Worm (Caenorhabditis elegans) whole organism, early embryonic: ENCODE data around the gene sdz-26.

Source experiments
- B0310.2 ChIP-seq: sonication (generic microtip); optimal IDR thresholded peaks from 2 replicates; lab custom pipeline; 2016; ENCODE audit warnings: mild to moderate bottlenecking, missing genetic modification characterization, missing compliant biosample characterization
- F13C5.2 ChIP-seq: sonication (generic microtip); optimal IDR thresholded peaks from 2 replicates; lab custom pipeline; 2017; ENCODE audit warnings: mild to moderate bottlenecking, missing genetic modification characterization, inconsistent platforms, missing compliant biosample characterization
- aly-1 ChIP-seq: sonication (generic microtip); optimal IDR thresholded peaks from 2 replicates; lab custom pipeline; 2016; ENCODE audit warnings: missing genetic modification characterization, missing compliant biosample characterization
- ama-1 ChIP-seq: fragments of 150-350 bp; optimal IDR thresholded peaks from 2 replicates; lab custom pipeline; 2014
- ceh-13 ChIP-seq: fragments of 200-800 bp; sonication (Bioruptor generic); optimal IDR thresholded peaks from 2 replicates; lab custom pipeline; 2018; ENCODE audit warnings: mild to moderate bottlenecking, missing genetic modification characterization, missing compliant biosample characterization
- ceh-36 ChIP-seq: sonication (generic microtip); optimal IDR thresholded peaks from 2 replicates; lab custom pipeline; 2016; ENCODE audit warnings: missing genetic modification characterization, inconsistent platforms, missing compliant biosample characterization
- ets-7 ChIP-seq: sonication (generic microtip); optimal IDR thresholded peaks from 2 replicates; lab custom pipeline; 2016; ENCODE audit warnings: missing genotype, missing genetic modification characterization, missing compliant biosample characterization
- flt-1 ChIP-seq: fragments of 200-800 bp; sonication (Bioruptor generic); IDR thresholded peaks from 2 replicates; pipeline ENCODE4 v1.3.6; 2022; ENCODE audit warnings: missing genetic modification characterization, missing compliant biosample characterization
- hmbx-1 ChIP-seq: sonication (generic microtip); optimal IDR thresholded peaks from 2 replicates; lab custom pipeline; 2016; ENCODE audit warnings: mild to moderate bottlenecking, missing genetic modification characterization, missing compliant biosample characterization
- hmg-4 ChIP-seq: fragments of 200-800 bp; sonication (Bioruptor generic); optimal IDR thresholded peaks from 2 replicates; lab custom pipeline; 2018; ENCODE audit warnings: mild to moderate bottlenecking, missing genetic modification characterization, missing compliant biosample characterization
- hnd-1 ChIP-seq: sonication (generic microtip); optimal IDR thresholded peaks from 2 replicates; lab custom pipeline; 2016; ENCODE audit warnings: missing genetic modification characterization, missing compliant biosample characterization
- pes-1 ChIP-seq: fragments of 200-800 bp; sonication (Bioruptor generic); IDR thresholded peaks from 2 replicates; pipeline ENCODE4 v1.3.6; 2022; ENCODE audit warnings: missing genetic modification reagents, missing genetic modification characterization, missing compliant biosample characterization
- scrt-1 ChIP-seq: fragments of 200-800 bp; sonication (Bioruptor generic); IDR thresholded peaks from 2 replicates; pipeline ENCODE4 v1.3.6; 2022; ENCODE audit warnings: missing genetic modification characterization, missing compliant biosample characterization
- sea-1 ChIP-seq: fragments of 200-800 bp; sonication (Bioruptor generic); conservative IDR thresholded peaks from 2 replicates; pipeline ENCODE4 v1.3.6; 2022; ENCODE audit warnings: missing genetic modification characterization, missing compliant biosample characterization
- tbx-11 ChIP-seq: fragments of 200-800 bp; sonication (Bioruptor generic); IDR thresholded peaks from 2 replicates; pipeline ENCODE4 v1.3.6; 2022; ENCODE audit warnings: missing genetic modification characterization, missing compliant biosample characterization
- tbx-37 ChIP-seq: fragments of 200-800 bp; sonication (Bioruptor generic); conservative IDR thresholded peaks from 2 replicates; pipeline ENCODE4 v1.3.6; 2022; ENCODE audit warnings: missing genetic modification reagents, missing genetic modification characterization, missing compliant biosample characterization
- tra-4 ChIP-seq: sonication (generic microtip); optimal IDR thresholded peaks from 2 replicates; lab custom pipeline; 2017; ENCODE audit warnings: missing genetic modification characterization, missing compliant biosample characterization

Gene sdz-26

DNA sequence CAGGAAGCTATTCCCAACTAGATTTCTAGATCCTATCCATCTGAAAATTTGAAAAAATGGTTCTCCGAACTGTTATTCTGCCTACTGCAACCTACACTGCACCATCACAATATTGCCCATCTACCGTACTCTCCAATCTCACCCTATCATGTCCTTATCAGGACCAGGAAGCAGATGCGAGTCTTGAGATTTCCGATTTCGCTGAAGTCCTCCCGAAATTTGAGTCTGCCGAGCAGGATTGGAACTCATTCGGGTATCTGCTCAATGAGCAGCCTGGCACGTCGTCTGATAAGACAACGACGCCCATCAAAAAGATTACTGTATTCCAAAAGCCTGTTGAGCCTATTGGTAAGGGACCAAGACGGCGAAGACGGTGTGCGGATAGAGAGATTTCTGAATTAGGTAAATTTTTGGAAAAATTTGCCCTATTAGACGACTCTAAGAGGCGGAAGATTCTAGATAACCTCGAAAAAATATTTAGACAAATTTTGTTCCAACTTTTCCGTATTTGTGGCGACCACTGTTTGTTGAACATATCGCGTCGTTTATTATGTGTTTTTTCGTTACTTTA is 24.0 kb downstream of the sdz-26 start:
- TF ChIP-seq sea-1 (GFP tag; lab: Robert Waterston, UW) (peak; percentile 15; the same call in 1 of the 2 replicates), tra-4 (tag; lab: Kevin White, UChicago) (no peak), ceh-36 (tag; lab: Kevin White, UChicago) (peak; percentile 44), hmg-4 (GFP tag; lab: Kevin White, UChicago) (peak; percentile 59), ama-1 (peak; percentile 98), F13C5.2 (tag; lab: Kevin White, UChicago) (no peak), aly-1 (tag; lab: Kevin White, UChicago) (no peak)

- TF ChIP-seq tra-4 (tag; lab: Kevin White, UChicago) (no peak), ceh-13 (no peak), sea-1 (GFP tag; lab: Robert Waterston, UW) (peak; percentile 36; the same call in 1 of the 2 replicates), scrt-1 (GFP tag; lab: Robert Waterston, UW) (no peak), pes-1 (GFP tag; lab: Robert Waterston, UW) (no peak), F13C5.2 (tag; lab: Kevin White, UChicago) (no peak), tbx-11 (GFP tag; lab: Robert Waterston, UW) (no peak), ama-1 (peak; percentile 83)
These were observed 24.8 kb downstream of the sdz-26 start for ce11 chrII:14406117-14406935.

ce11 chrII:14407332-14408270 is 26.1 kb downstream of the sdz-26 start:
- TF ChIP-seq ceh-13 (no peak), pes-1 (GFP tag; lab: Robert Waterston, UW) (peak; percentile 36; the same call in 1 of the 2 replicates), scrt-1 (GFP tag; lab: Robert Waterston, UW) (no peak), B0310.2 (peak; percentile 36), aly-1 (tag; lab: Kevin White, UChicago) (no peak), ama-1 (peak; percentile 73), sea-1 (GFP tag; lab: Robert Waterston, UW) (peak; percentile 84), tbx-37 (GFP tag; lab: Robert Waterston, UW) (no peak), flt-1 (GFP tag; lab: Robert Waterston, UW) (peak; percentile 25; the same call in 1 of the 2 replicates), ceh-36 (tag; lab: Kevin White, UChicago) (peak; percentile 9), hmg-4 (GFP tag; lab: Kevin White, UChicago) (no peak), hnd-1 (tag; lab: Kevin White, UChicago) (peak; percentile 56), hmbx-1 (tag; lab: Kevin White, UChicago) (no peak), tbx-11 (GFP tag; lab: Robert Waterston, UW) (0 out of 2 replicates have a peak, but pooled peaks have one; percentile 42)

DNA sequence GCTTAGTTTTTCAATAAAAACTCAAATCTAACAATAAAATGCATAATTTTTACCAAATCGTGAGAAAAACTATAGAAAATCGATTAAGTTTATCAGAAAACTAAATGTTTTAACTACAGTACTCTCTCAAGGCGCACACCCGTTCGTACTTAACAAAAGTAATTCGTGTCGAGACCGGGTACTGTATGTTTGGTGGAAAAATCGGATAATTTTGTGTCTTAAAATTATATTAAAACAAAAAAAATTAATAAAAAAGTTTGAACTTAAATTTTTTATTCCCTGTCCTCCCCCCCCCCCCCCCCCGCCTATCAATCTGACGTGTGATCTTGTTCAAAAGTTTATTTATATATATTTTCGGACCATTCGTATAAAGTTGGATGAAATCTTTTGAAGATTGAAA is 26.8 kb downstream of the sdz-26 start, which contains the start of gene F26H11.4:
F26H11.4 (plus strand) TSS at position 301 of the 400 bp plus-strand sequence.
- TF ChIP-seq tbx-11 (GFP tag; lab: Robert Waterston, UW): no peak
- no peak for TF ChIP-seq hmbx-1 (tag; lab: Kevin White, UChicago)
- TF ChIP-seq B0310.2: no peak
- TF ChIP-seq ceh-13: no peak
- no peak for TF ChIP-seq tra-4 (tag; lab: Kevin White, UChicago)
- no peak for TF ChIP-seq ama-1

DNA sequence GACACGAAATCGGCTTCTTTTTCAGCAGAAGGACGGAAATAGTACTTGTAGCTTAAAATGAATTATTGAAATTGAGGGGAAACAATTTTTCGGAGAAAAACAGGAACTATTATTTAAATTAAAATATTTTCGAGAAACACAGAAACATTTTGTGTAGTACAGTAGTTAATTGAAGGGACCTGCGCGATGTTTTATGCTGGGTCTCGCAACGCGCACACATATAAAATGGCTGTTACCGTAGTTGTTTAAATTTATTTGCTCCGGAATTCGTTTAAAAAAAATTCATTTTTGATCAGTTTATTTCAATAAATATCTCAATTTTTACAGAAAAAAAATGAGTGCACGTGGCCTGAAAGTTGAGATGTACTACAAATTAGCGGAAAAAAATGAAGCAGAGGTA is 29.2 kb downstream of the sdz-26 start, which contains the start of gene dsb-2:
dsb-2 (plus strand) TSS at position 328 of the 400 bp plus-strand sequence.
- TF ChIP-seq hnd-1 (tag; lab: Kevin White, UChicago) (no peak), pes-1 (GFP tag; lab: Robert Waterston, UW) (no peak)

DNA sequence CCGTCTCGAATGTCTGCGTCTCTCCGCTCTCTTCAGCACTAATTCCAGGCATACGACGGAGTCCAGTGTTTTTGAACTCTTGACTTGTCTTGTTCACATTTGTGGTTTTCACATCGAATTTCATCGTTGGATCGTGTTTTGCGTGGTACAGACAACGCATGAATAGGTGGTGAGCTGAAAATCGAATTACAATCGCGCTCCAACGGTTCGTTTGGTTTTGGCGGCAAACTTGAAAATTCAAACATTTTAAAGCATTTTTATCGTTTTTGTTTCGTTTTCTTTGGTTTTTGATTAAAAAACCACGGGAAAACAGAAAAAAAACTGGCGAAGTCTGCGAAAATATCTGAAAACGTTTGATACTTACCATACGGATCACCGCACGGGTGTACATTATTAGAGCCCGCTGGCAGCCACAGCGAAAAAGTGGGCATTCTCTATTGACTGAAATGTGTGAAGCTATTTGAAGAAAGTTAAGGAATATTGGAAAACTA is 31.5 kb downstream of the sdz-26 start, which contains the start of gene exl-1:
exl-1 (minus strand) TSS at position 441 of the 491 bp plus-strand sequence.
- TF ChIP-seq hmbx-1 (tag; lab: Kevin White, UChicago): no peak
- no peak for TF ChIP-seq ceh-13
- TF ChIP-seq ceh-36 (tag; lab: Kevin White, UChicago): no peak
- no peak for TF ChIP-seq hnd-1 (tag; lab: Kevin White, UChicago)
- no peak for TF ChIP-seq scrt-1 (GFP tag; lab: Robert Waterston, UW)

DNA sequence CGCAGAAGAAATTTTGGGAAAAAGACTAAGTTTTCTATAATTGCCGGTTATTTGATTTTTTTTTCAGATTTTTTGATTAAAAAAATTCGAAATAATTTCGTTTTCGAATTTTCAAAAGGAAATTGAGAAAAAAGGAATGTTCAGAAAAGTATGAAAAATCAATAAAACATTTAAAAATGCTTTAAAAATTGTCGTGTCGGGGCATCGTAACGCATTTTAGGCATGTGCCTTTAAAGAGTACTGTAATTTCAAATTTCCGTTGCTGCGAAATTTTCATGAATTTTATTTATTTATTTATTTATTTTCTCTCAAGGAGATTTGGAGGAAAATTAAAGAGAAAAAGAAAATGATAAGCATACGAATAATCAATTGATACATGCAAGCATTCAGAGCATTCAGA is 32.2 kb downstream of the sdz-26 start:
- TF ChIP-seq tra-4 (tag; lab: Kevin White, UChicago) (no peak), hnd-1 (tag; lab: Kevin White, UChicago) (no peak), B0310.2 (no peak), ets-7 (tag; lab: Kevin White, UChicago) (no peak), tbx-37 (GFP tag; lab: Robert Waterston, UW) (no peak), flt-1 (GFP tag; lab: Robert Waterston, UW) (no peak), ceh-36 (tag; lab: Kevin White, UChicago) (no peak)
